Fruit fly (Drosophila melanogaster) whole organism, embryonic: ENCODE results near the gene CG9452.

ENCODE experiments used
- ATbp ChIP-seq: fragments of 200-800 bp; sonication (Bioruptor generic); optimal IDR thresholded peaks from 2 replicates; lab custom pipeline; 2017; ENCODE audit warnings: missing biosample characterization, mild to moderate bottlenecking, missing genetic modification characterization, missing genetic modification reagents
- Ada2b ChIP-seq: fragments of 200-800 bp; sonication (Bioruptor generic); IDR thresholded peaks from 2 replicates; pipeline ENCODE4 v1.3.6; 2022; ENCODE audit warnings: missing biosample characterization, missing genetic modification characterization
- Awh ChIP-seq: fragments of 200-800 bp; sonication (Bioruptor generic); IDR thresholded peaks from 2 replicates; pipeline ENCODE4, ENCODE4 v1.3.6; 2022; ENCODE audit warnings: missing biosample characterization, missing genetic modification characterization
- CG12104 ChIP-seq: fragments of 200-800 bp; sonication (Bioruptor generic); optimal IDR thresholded peaks from 3 replicates; lab custom pipeline; 2016; ENCODE audit warnings: missing biosample characterization, missing genetic modification characterization
- CG12391 ChIP-seq: fragments of 200-800 bp; sonication (Bioruptor generic); optimal IDR thresholded peaks from 3 replicates; lab custom pipeline; 2018; ENCODE audit warnings: missing biosample characterization, mild to moderate bottlenecking, missing genetic modification characterization, moderate library complexity
- CG12744 ChIP-seq: fragments of 200-800 bp; sonication (Bioruptor generic); optimal IDR thresholded peaks from 2 replicates; lab custom pipeline; 2016; ENCODE audit warnings: missing biosample characterization, missing genetic modification characterization
- CG13775 ChIP-seq: fragments of 200-800 bp; sonication (Bioruptor generic); optimal IDR thresholded peaks from 3 replicates; lab custom pipeline; 2017; ENCODE audit warnings: missing biosample characterization, mild to moderate bottlenecking, missing genetic modification characterization
- CG14014 ChIP-seq: fragments of 200-800 bp; sonication (Bioruptor generic); IDR thresholded peaks from 2 replicates; pipeline ENCODE4 v1.3.6; 2022; ENCODE audit warnings: missing biosample characterization, missing genetic modification characterization
- CG14667 ChIP-seq: fragments of 200-800 bp; sonication (Bioruptor generic); IDR thresholded peaks from 2 replicates; pipeline ENCODE4 v1.3.6; 2022; ENCODE audit warnings: missing biosample characterization, missing genetic modification characterization
- CG17829 ChIP-seq: fragments of 200-800 bp; optimal IDR thresholded peaks from 2 replicates; lab custom pipeline; 2019; ENCODE audit warnings: missing biosample characterization, mild to moderate bottlenecking, missing genetic modification characterization, moderate library complexity
- CG18599 ChIP-seq: fragments of 200-800 bp; sonication (Bioruptor generic); optimal IDR thresholded peaks from 3 replicates; lab custom pipeline; 2017; ENCODE audit warnings: missing biosample characterization, missing genetic modification characterization, mild to moderate bottlenecking, moderate library complexity, missing genetic modification reagents
- CG2712 ChIP-seq: fragments of 200-800 bp; optimal IDR thresholded peaks from 3 replicates; lab custom pipeline; 2019; ENCODE audit warnings: missing biosample characterization, mild to moderate bottlenecking, missing genetic modification characterization, moderate library complexity
- CG30020 ChIP-seq: fragments of 200-800 bp; optimal IDR thresholded peaks from 2 replicates; lab custom pipeline; 2019; ENCODE audit warnings: missing biosample characterization, mild to moderate bottlenecking, missing genetic modification characterization, moderate library complexity
- CG30403 ChIP-seq: fragments of 200-800 bp; sonication (Bioruptor generic); optimal IDR thresholded peaks from 3 replicates; lab custom pipeline; 2016; ENCODE audit warnings: missing biosample characterization, missing genetic modification characterization
- CG30431 ChIP-seq: fragments of 200-800 bp; sonication (Bioruptor generic); optimal IDR thresholded peaks from 2 replicates; lab custom pipeline; 2017; ENCODE audit warnings: missing biosample characterization, missing genetic modification characterization
- CG31365 ChIP-seq: fragments of 200-800 bp; sonication (Bioruptor generic); optimal IDR thresholded peaks from 2 replicates; lab custom pipeline; 2018; ENCODE audit warnings: missing biosample characterization, mild to moderate bottlenecking, missing genetic modification characterization
- CG31441 ChIP-seq: fragments of 200-800 bp; sonication (Bioruptor generic); IDR thresholded peaks from 2 replicates; pipeline ENCODE4 v1.3.6; 2022; ENCODE audit warnings: missing biosample characterization, missing genetic modification characterization
- CG32532 ChIP-seq: fragments of 200-800 bp; sonication (Bioruptor generic); IDR thresholded peaks from 2 replicates; pipeline ENCODE4 v1.3.6; 2022; ENCODE audit warnings: missing biosample characterization, missing genetic modification characterization
- CG34224 ChIP-seq: fragments of 200-800 bp; sonication (Bioruptor generic); IDR thresholded peaks from 3 replicates; pipeline ENCODE4 v1.3.6; 2022; ENCODE audit warnings: missing biosample characterization, missing genetic modification characterization; ENCODE audit not compliant: partially characterized antibody
- CG43689 ChIP-seq: fragments of 200-800 bp; sonication (Bioruptor generic); IDR thresholded peaks from 2 replicates; pipeline ENCODE4 v1.3.6; 2022; ENCODE audit warnings: missing biosample characterization, missing genetic modification characterization
- CG4820 ChIP-seq: fragments of 200-800 bp; sonication (Bioruptor generic); optimal IDR thresholded peaks from 3 replicates; lab custom pipeline; 2016; ENCODE audit warnings: missing biosample characterization, missing genetic modification characterization
- CHES-1-like ChIP-seq: fragments of 200-800 bp; sonication (Bioruptor generic); optimal IDR thresholded peaks from 2 replicates; lab custom pipeline; 2016; ENCODE audit warnings: missing biosample characterization, missing genetic modification characterization
- CTCF ChIP-seq: fragments of 200-800 bp; sonication (Bioruptor generic); optimal IDR thresholded peaks from 2 replicates; lab custom pipeline; 2017; ENCODE audit warnings: missing biosample characterization, mild to moderate bottlenecking, missing genetic modification characterization, moderate library complexity
- Dip2 ChIP-seq: fragments of 200-800 bp; sonication (Bioruptor generic); IDR thresholded peaks from 2 replicates; pipeline ENCODE4 v1.3.6; 2022; ENCODE audit warnings: missing biosample characterization, missing genetic modification characterization
- Dref ChIP-seq: fragments of 200-800 bp; sonication (Bioruptor generic); IDR thresholded peaks from 2 replicates; pipeline ENCODE4 v1.3.6; 2022; ENCODE audit warnings: missing biosample characterization, missing genetic modification characterization
- E2f1 ChIP-seq: fragments of 200-800 bp; sonication (Bioruptor generic); IDR thresholded peaks from 2 replicates; pipeline ENCODE4 v1.3.6; 2022; ENCODE audit warnings: missing biosample characterization, missing genetic modification characterization
- Eip74EF ChIP-seq, 2 experiments: fragments of 200-800 bp in 1 of 2; fragments of >200 bp in 1 of 2; sonication (Bioruptor generic) in 1 of 2; optimal IDR thresholded peaks; 2 replicates each; lab custom pipeline; 2017 to 2019; ENCODE audit warnings: missing biosample characterization in 2 of 2, missing genetic modification characterization in 2 of 2, mild to moderate bottlenecking in 1 of 2, moderate library complexity in 1 of 2
- GATAe ChIP-seq: fragments of 200-800 bp; sonication (Bioruptor generic); conservative IDR thresholded peaks from 2 replicates; pipeline ENCODE4 v1.3.6; 2022; ENCODE audit warnings: missing biosample characterization, missing genetic modification characterization
- Lhr ChIP-seq: fragments of 200-800 bp; sonication (Bioruptor generic); optimal IDR thresholded peaks from 3 replicates; lab custom pipeline; 2017; ENCODE audit warnings: mild to moderate bottlenecking, missing biosample characterization, missing genetic modification reagents, missing genetic modification characterization
- Max ChIP-seq: fragments of 200-800 bp; sonication (Bioruptor generic); optimal IDR thresholded peaks from 2 replicates; lab custom pipeline; 2016; ENCODE audit warnings: missing biosample characterization, mild to moderate bottlenecking, missing genetic modification characterization
- Mes4 ChIP-seq: fragments of 200-800 bp; sonication (Bioruptor generic); optimal IDR thresholded peaks from 2 replicates; lab custom pipeline; 2016; ENCODE audit warnings: missing biosample characterization, missing genetic modification characterization
- Oli ChIP-seq: fragments of 200-800 bp; sonication (Bioruptor generic); optimal IDR thresholded peaks from 2 replicates; lab custom pipeline; 2018; ENCODE audit warnings: missing biosample characterization, mild to moderate bottlenecking, missing genetic modification characterization, moderate library complexity
- Opbp ChIP-seq: fragments of 200-800 bp; sonication (Bioruptor generic); IDR thresholded peaks from 3 replicates; pipeline ENCODE4 v1.3.6; 2022; ENCODE audit warnings: missing biosample characterization, missing genetic modification characterization; ENCODE audit not compliant: partially characterized antibody
- Pdp1 ChIP-seq, 2 experiments: fragments of 200-800 bp; sonication (Bioruptor generic); optimal IDR thresholded peaks; 3 replicates each; lab custom pipeline; 2016; ENCODE audit warnings: missing biosample characterization in 2 of 2, missing genetic modification characterization in 2 of 2, mild to moderate bottlenecking in 1 of 2, moderate library complexity in 1 of 2
- Spps ChIP-seq: fragments of 200-800 bp; sonication (Bioruptor generic); optimal IDR thresholded peaks from 2 replicates; lab custom pipeline; 2018; ENCODE audit warnings: missing biosample characterization, mild to moderate bottlenecking, missing genetic modification characterization
- Ssrp ChIP-seq: fragments of 200-800 bp; sonication (Bioruptor generic); optimal IDR thresholded peaks from 2 replicates; lab custom pipeline; 2018; ENCODE audit warnings: missing biosample characterization, mild to moderate bottlenecking, missing genetic modification characterization, moderate library complexity
- az2 ChIP-seq: fragments of 200-800 bp; sonication (Bioruptor generic); optimal IDR thresholded peaks from 3 replicates; lab custom pipeline; 2016; ENCODE audit warnings: missing biosample characterization, missing genetic modification characterization
- dimm ChIP-seq: fragments of 200-800 bp; sonication (Bioruptor generic); IDR thresholded peaks from 2 replicates; pipeline ENCODE4 v1.3.6; 2022; ENCODE audit warnings: missing biosample characterization, missing genetic modification characterization
- dpn ChIP-seq, 2 experiments: fragments of 200-800 bp; sonication (Bioruptor generic); optimal IDR thresholded peaks; 3 replicates each; lab custom pipeline; 2016; ENCODE audit warnings: missing biosample characterization in 2 of 2, missing genetic modification characterization in 2 of 2
- gsb-n ChIP-seq: fragments of 200-800 bp; sonication (Bioruptor generic); optimal IDR thresholded peaks from 3 replicates; lab custom pipeline; 2018; ENCODE audit warnings: missing biosample characterization, mild to moderate bottlenecking, missing genetic modification characterization
- hkb ChIP-seq, 2 experiments: fragments of 200-800 bp in 1 of 2; fragments of >200 bp in 1 of 2; sonication (Bioruptor generic) in 1 of 2; IDR thresholded peaks in 1 of 2; optimal IDR thresholded peaks in 1 of 2; 2 replicates each; pipeline versions ENCODE4 v1.3.6 to Lab custom; 2017 to 2022; ENCODE audit warnings: missing biosample characterization in 1 of 2, missing genetic modification characterization in 1 of 2
- pfk ChIP-seq: fragments of 200-800 bp; sonication (Bioruptor generic); optimal IDR thresholded peaks from 2 replicates; lab custom pipeline; 2018; ENCODE audit warnings: missing biosample characterization, mild to moderate bottlenecking, missing genetic modification characterization, moderate library complexity
- pita ChIP-seq: fragments of 200-800 bp; sonication (Bioruptor generic); optimal IDR thresholded peaks from 2 replicates; lab custom pipeline; 2017; ENCODE audit warnings: missing biosample characterization, mild to moderate bottlenecking, missing genetic modification characterization
- ro ChIP-seq: fragments of 200-800 bp; sonication (Bioruptor generic); IDR thresholded peaks from 2 replicates; pipeline ENCODE4 v1.3.6; 2022; ENCODE audit warnings: missing biosample characterization, missing genetic modification characterization
- sd ChIP-seq: fragments of 200-800 bp; sonication (Bioruptor generic); optimal IDR thresholded peaks from 3 replicates; lab custom pipeline; 2018; ENCODE audit warnings: missing biosample characterization, mild to moderate bottlenecking, missing genetic modification characterization, moderate library complexity
- sima ChIP-seq: fragments of 200-800 bp; sonication (Bioruptor generic); optimal IDR thresholded peaks from 2 replicates; lab custom pipeline; 2016; ENCODE audit warnings: missing biosample characterization, missing genetic modification characterization
- slp2 ChIP-seq: fragments of 200-800 bp; sonication (Bioruptor generic); optimal IDR thresholded peaks from 2 replicates; lab custom pipeline; 2016; ENCODE audit warnings: missing biosample characterization, missing genetic modification characterization
- trem ChIP-seq: fragments of 200-800 bp; optimal IDR thresholded peaks from 3 replicates; lab custom pipeline; 2019; ENCODE audit warnings: missing biosample characterization, mild to moderate bottlenecking, missing genetic modification characterization, moderate library complexity
- usp ChIP-seq: fragments of >200 bp; optimal IDR thresholded peaks from 2 replicates; lab custom pipeline; 2017; ENCODE audit warnings: missing biosample characterization, missing genetic modification characterization
- vnd ChIP-seq: fragments of 200-800 bp; sonication (Bioruptor generic); IDR thresholded peaks from 3 replicates; pipeline ENCODE4 v1.3.6; 2022; ENCODE audit warnings: missing biosample characterization, missing genetic modification characterization; ENCODE audit not compliant: partially characterized antibody

CG9452 gene

dm6 chr3L:19552136-19552773 lies 48.6 kb upstream of the CG9452 start, which contains the start of the genes Ltn1 and CG9300 (continued):
- TF ChIP-seq GATAe (GFP tag; lab: Robert Waterston, UW), result no peak
- TF ChIP-seq sima (GFP tag; lab: Kevin White, UChicago), result no peak
- peak; percentile 93 for TF ChIP-seq Max (GFP tag; lab: Kevin White, UChicago)
- peak; percentile 65 for TF ChIP-seq Opbp (GFP tag; lab: Robert Waterston, UW)
- no peak for TF ChIP-seq CG12104
- no peak for TF ChIP-seq CG30431 (GFP tag; lab: Kevin White, UChicago)
- TF ChIP-seq az2 (GFP tag; lab: Kevin White, UChicago), result no peak
- TF ChIP-seq CG18599 (GFP tag; lab: Kevin White, UChicago), result no peak
- TF ChIP-seq pfk (GFP tag; lab: Kevin White, UChicago), result no peak
- no peak for TF ChIP-seq CG43689 (GFP tag; lab: Robert Waterston, UW)
- TF ChIP-seq gsb-n (tag; lab: Kevin White, UChicago), result no peak
- TF ChIP-seq ATbp (GFP tag; lab: Kevin White, UChicago), result no peak
- no peak for TF ChIP-seq CG31441 (GFP tag; lab: Robert Waterston, UW)
- TF ChIP-seq dpn (GFP tag; optimal IDR thresholded peaks at IDR 0.05; lab: Kevin White, UChicago), result peak; percentile 30 to 35
- no peak for TF ChIP-seq CG2712 (tag; lab: Kevin White, UChicago)
- TF ChIP-seq CHES-1-like (GFP tag; lab: Kevin White, UChicago), result peak; percentile 64
- TF ChIP-seq Dref (GFP tag; lab: Robert Waterston, UW), result peak; percentile 65
- no peak for TF ChIP-seq hkb (optimal IDR thresholded peaks at IDR 0.05; lab: Kevin White, UChicago)
- TF ChIP-seq hkb (GFP tag; IDR thresholded peaks at IDR 0.05; lab: Robert Waterston, UW), result no peak
- TF ChIP-seq slp2, result no peak
- TF ChIP-seq Eip74EF (GFP tag; optimal IDR thresholded peaks at IDR 0.05; lab: Kevin White, UChicago), result no peak
- no peak for TF ChIP-seq Pdp1 (GFP tag; optimal IDR thresholded peaks at IDR 0.05; lab: Kevin White, UChicago)
- no peak for TF ChIP-seq Ada2b
- TF ChIP-seq Ssrp (tag; lab: Kevin White, UChicago), result no peak
- TF ChIP-seq sd (tag; lab: Kevin White, UChicago), result no peak
- no peak for TF ChIP-seq usp (GFP tag; lab: Kevin White, UChicago)
- no peak for TF ChIP-seq Oli (tag; lab: Kevin White, UChicago)
- TF ChIP-seq CG14014 (GFP tag; lab: Robert Waterston, UW), result no peak
- no peak for TF ChIP-seq pita (GFP tag; lab: Kevin White, UChicago)
- no peak for TF ChIP-seq CTCF (GFP tag; lab: Kevin White, UChicago)
- peak; percentile 73 for TF ChIP-seq CG30020
- TF ChIP-seq Mes4, result peak; percentile 50
- peak; percentile 76 for TF ChIP-seq trem (tag; lab: Kevin White, UChicago)
- TF ChIP-seq Dip2, result no peak
- peak; percentile 66 for TF ChIP-seq Lhr
- no peak for TF ChIP-seq CG4820
- TF ChIP-seq dimm (GFP tag; lab: Robert Waterston, UW), result no peak
- TF ChIP-seq CG12744 (GFP tag; lab: Kevin White, UChicago), result no peak
- TF ChIP-seq ro (GFP tag; lab: Robert Waterston, UW), result no peak
- TF ChIP-seq CG32532 (GFP tag; lab: Robert Waterston, UW), result peak; percentile 63; the same call in 1 of the 2 replicates
- peak; percentile 45; the same call in 1 of the 2 replicates for TF ChIP-seq E2f1 (GFP tag; lab: Robert Waterston, UW)
- 0 out of 2 replicates have a peak, but pooled peaks have one; percentile 8 for TF ChIP-seq Awh (GFP tag; lab: Robert Waterston, UW)
- peak; percentile 23 for TF ChIP-seq CG30403 (GFP tag; lab: Kevin White, UChicago)
- TF ChIP-seq Spps, result no peak
- TF ChIP-seq CG13775 (GFP tag; lab: Kevin White, UChicago), result peak; percentile 0
- peak; percentile 47 for TF ChIP-seq CG17829 (tag; lab: Kevin White, UChicago)
- no peak for TF ChIP-seq CG12391 (tag; lab: Kevin White, UChicago)
- no peak for TF ChIP-seq vnd
- TF ChIP-seq CG31365 (tag; lab: Kevin White, UChicago), result peak; percentile 8
- TF ChIP-seq CG34224, result peak; percentile 32; the same call in 1 of the 3 replicates
- no peak for TF ChIP-seq CG14667 (GFP tag; lab: Robert Waterston, UW)
